Worm (Caenorhabditis elegans) whole organism, L1 larva: ENCODE results near the gene Y11D7A.8.

Experiments used
- aly-2 ChIP-seq: fragments of 150-350 bp; optimal IDR thresholded peaks from 2 replicates; lab custom pipeline; 2014; ENCODE audit warnings: missing biosample characterization, missing genetic modification characterization
- ceh-63 ChIP-seq: fragments of 200-800 bp; sonication (Bioruptor generic); optimal IDR thresholded peaks from 2 replicates; lab custom pipeline; 2018; ENCODE audit warnings: mild to moderate bottlenecking, missing genetic modification characterization, missing compliant biosample characterization
- dsc-1 ChIP-seq: sonication (generic microtip); optimal IDR thresholded peaks from 2 replicates; lab custom pipeline; 2016; ENCODE audit warnings: mild to moderate bottlenecking, missing genetic modification characterization, missing compliant biosample characterization
- lin-13 ChIP-seq: fragments of 150-350 bp; optimal IDR thresholded peaks from 2 replicates; lab custom pipeline; 2014; ENCODE audit warnings: missing biosample characterization, missing genetic modification reagents, missing genetic modification characterization
- lin-39 ChIP-seq: fragments of 150-350 bp; optimal IDR thresholded peaks from 2 replicates; lab custom pipeline; 2014; ENCODE audit warnings: missing biosample characterization, missing genetic modification reagents, missing genetic modification characterization
- mef-2 ChIP-seq: fragments of 150-350 bp; optimal IDR thresholded peaks from 2 replicates; lab custom pipeline; 2014; ENCODE audit warnings: missing biosample characterization, missing genetic modification characterization
- nhr-237 ChIP-seq: fragments of 150-350 bp; optimal IDR thresholded peaks from 2 replicates; lab custom pipeline; 2014; ENCODE audit warnings: missing biosample characterization, missing genetic modification characterization
- nhr-28 ChIP-seq: fragments of 150-350 bp; optimal IDR thresholded peaks from 2 replicates; lab custom pipeline; 2014; ENCODE audit warnings: missing biosample characterization, missing genetic modification characterization
- sptf-1 ChIP-seq: fragments of 150-350 bp; optimal IDR thresholded peaks from 2 replicates; lab custom pipeline; 2014; ENCODE audit warnings: missing biosample characterization, missing genetic modification characterization
- sup-37 ChIP-seq: fragments of 200-800 bp; sonication (Bioruptor generic); optimal IDR thresholded peaks from 2 replicates; lab custom pipeline; 2018; ENCODE audit warnings: mild to moderate bottlenecking, missing genetic modification characterization, missing compliant biosample characterization
- ztf-11 ChIP-seq, 2 experiments: sonication (generic microtip); optimal IDR thresholded peaks; 2 replicates each; lab custom pipeline; 2016 to 2017; ENCODE audit warnings: missing genetic modification characterization in 2 of 2, missing biosample characterization in 1 of 2, missing compliant biosample characterization in 1 of 2
- ztf-4 ChIP-seq: fragments of 150-350 bp; optimal IDR thresholded peaks from 2 replicates; lab custom pipeline; 2014; ENCODE audit warnings: missing biosample characterization, missing genetic modification characterization

DNA sequence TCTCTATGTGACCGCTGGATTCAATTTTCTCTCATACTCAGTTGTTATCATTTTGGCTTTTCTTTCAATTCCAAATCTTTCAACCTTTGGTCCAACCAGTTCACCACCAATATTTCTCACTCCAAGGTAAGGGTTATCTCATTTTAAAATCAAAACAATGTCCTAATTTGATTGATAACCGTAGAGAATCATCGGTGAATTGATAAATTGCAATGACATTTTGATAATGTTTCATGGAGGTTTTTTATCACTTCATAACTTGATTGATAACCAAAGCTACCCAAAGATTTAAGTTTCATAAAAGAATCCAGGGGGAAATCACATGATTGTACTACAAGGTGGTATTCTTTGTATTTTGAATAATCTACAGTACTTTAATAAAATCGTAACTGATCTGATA is 12.0 kb upstream of the Y11D7A.8 start:
- TF ChIP-seq ztf-4 (tag; lab: Kevin White, UChicago) (no peak), aly-2 (tag; lab: Kevin White, UChicago) (no peak), sup-37 (no peak), lin-39 (tag; lab: Kevin White, UChicago) (no peak), nhr-28 (no peak), mef-2 (no peak), ceh-63 (GFP tag; lab: Kevin White, UChicago) (no peak), sptf-1 (tag; lab: Kevin White, UChicago) (no peak), dsc-1 (no peak), lin-13 (no peak), ztf-11 (tag; optimal IDR thresholded peaks at IDR 0.05; lab: Kevin White, UChicago) (no peak), nhr-237 (no peak)
